Fruit fly (Drosophila melanogaster): ENCODE measurements around the gene atk.

The atk gene

DNA sequence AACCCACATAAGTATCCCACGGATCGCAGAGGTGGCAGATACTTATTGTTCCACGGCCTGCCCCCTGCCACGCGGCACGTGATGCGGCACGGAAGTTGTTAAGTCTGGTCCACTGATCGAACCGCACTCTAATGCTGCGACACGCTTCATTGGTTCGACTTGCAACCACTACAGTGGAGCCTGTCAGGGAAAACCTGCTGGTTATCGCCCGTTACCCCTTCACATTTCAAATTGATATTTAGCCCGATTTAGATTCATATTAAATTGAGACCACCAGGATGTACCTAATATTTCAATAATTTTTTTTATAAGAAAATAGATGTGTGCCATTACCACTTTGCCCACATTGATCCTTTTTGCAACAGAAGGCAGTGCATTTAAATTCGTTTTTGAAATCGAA, 17.3 kb downstream of the atk start:
- peak; percentile 54; the same call in 1 of the 3 replicates for TF ChIP-seq CG8119 (GFP tag; IDR thresholded peaks at IDR 0.05)
- no peak for TF ChIP-seq topi (GFP tag; optimal IDR thresholded peaks at IDR 0.05)
- peak; percentile 18 for TF ChIP-seq acj6 (GFP tag; optimal IDR thresholded peaks at IDR 0.05)
- TF ChIP-seq CG3032 (tag; optimal IDR thresholded peaks at IDR 0.05): no peak
- TF ChIP-seq CG3919 (GFP tag; optimal IDR thresholded peaks at IDR 0.05): peak; percentile 3
- TF ChIP-seq net (GFP tag; optimal IDR thresholded peaks at IDR 0.05): peak; percentile 16
- TF ChIP-seq cyc (GFP tag; optimal IDR thresholded peaks at IDR 0.05): no peak
- TF ChIP-seq Ets96B (tag; optimal IDR thresholded peaks at IDR 0.05): no peak
- peak; percentile 56 for TF ChIP-seq CG32006 (GFP tag; optimal IDR thresholded peaks at IDR 0.05)
- TF ChIP-seq Eip78C (GFP tag): peak; percentile 13
- no peak for TF ChIP-seq fd85E (GFP tag; optimal IDR thresholded peaks at IDR 0.05)
- no peak for TF ChIP-seq Sox15 (GFP tag; optimal IDR thresholded peaks at IDR 0.05)
- TF ChIP-seq CG4318 (GFP tag; optimal IDR thresholded peaks at IDR 0.05): no peak
- TF ChIP-seq vri (GFP tag; optimal IDR thresholded peaks at IDR 0.05): no peak
- TF ChIP-seq salr (GFP tag; optimal IDR thresholded peaks at IDR 0.05): no peak
- TF ChIP-seq dsx (GFP tag; optimal IDR thresholded peaks at IDR 0.05; ENCODE audit: poor library complexity, severe bottlenecking): no peak
- TF ChIP-seq CG34406 (GFP tag; optimal IDR thresholded peaks at IDR 0.05): no peak
- peak; percentile 2 for TF ChIP-seq Sox102F (GFP tag; optimal IDR thresholded peaks at IDR 0.05)
- TF ChIP-seq ss (GFP tag; optimal IDR thresholded peaks at IDR 0.05): no peak
- no peak for TF ChIP-seq Hr38 (GFP tag; optimal IDR thresholded peaks at IDR 0.05)
- TF ChIP-seq lz (GFP tag; optimal IDR thresholded peaks at IDR 0.05): peak; percentile 31
- peak; percentile 4 for TF ChIP-seq esn (GFP tag; optimal IDR thresholded peaks at IDR 0.05)
- no peak for TF ChIP-seq CG10631 (GFP tag; optimal IDR thresholded peaks at IDR 0.05)
- TF ChIP-seq CG31627 (GFP tag; optimal IDR thresholded peaks at IDR 0.05): no peak
- TF ChIP-seq fkh (GFP tag; optimal IDR thresholded peaks at IDR 0.05): no peak
- TF ChIP-seq CG6792 (GFP tag; optimal IDR thresholded peaks at IDR 0.05): no peak
- no peak for TF ChIP-seq CG1621 (tag; optimal IDR thresholded peaks at IDR 0.05)
- no peak for TF ChIP-seq dac (GFP tag; optimal IDR thresholded peaks at IDR 0.05)
- no peak for TF ChIP-seq Eip93F (GFP tag; optimal IDR thresholded peaks at IDR 0.05)
- TF ChIP-seq CG16779 (tag; optimal IDR thresholded peaks at IDR 0.05): no peak
- TF ChIP-seq Hr4 (GFP tag; optimal IDR thresholded peaks at IDR 0.05): peak; percentile 52
- no peak for TF ChIP-seq spab (GFP tag; optimal IDR thresholded peaks at IDR 0.05)
- no peak for TF ChIP-seq Blimp-1 (GFP tag; optimal IDR thresholded peaks at IDR 0.05)
- no peak for TF ChIP-seq CG7368 (GFP tag; optimal IDR thresholded peaks at IDR 0.05)
- peak; percentile 48 for TF ChIP-seq svp (GFP tag)
- TF ChIP-seq Eip75B (GFP tag; optimal IDR thresholded peaks at IDR 0.05): peak; percentile 31
- TF ChIP-seq CG6276 (GFP tag; optimal IDR thresholded peaks at IDR 0.05): peak; percentile 28
- TF ChIP-seq CG6808 (GFP tag; optimal IDR thresholded peaks at IDR 0.05): no peak
- peak; percentile 56; the same call in 2 of the 3 replicates for TF ChIP-seq CG6163 (GFP tag; IDR thresholded peaks at IDR 0.05)
- TF ChIP-seq Hr39 (GFP tag; optimal IDR thresholded peaks at IDR 0.05): peak; percentile 18
- TF ChIP-seq CG11902 (GFP tag; optimal IDR thresholded peaks at IDR 0.05): no peak
- no peak for TF ChIP-seq CG8319 (GFP tag; optimal IDR thresholded peaks at IDR 0.05)
- TF ChIP-seq eg (GFP tag; IDR thresholded peaks at IDR 0.05): peak; percentile 46; the same call in 2 of the 3 replicates
- peak; percentile 45 for TF ChIP-seq CG15336 (GFP tag; IDR thresholded peaks at IDR 0.05)
- TF ChIP-seq CG9139 (GFP tag; optimal IDR thresholded peaks at IDR 0.05): no peak
- TF ChIP-seq CG10669 (GFP tag; optimal IDR thresholded peaks at IDR 0.05): no peak
- TF ChIP-seq CG11762 (GFP tag; optimal IDR thresholded peaks at IDR 0.05; ENCODE audit: insufficient read depth): no peak
- no peak for TF ChIP-seq CG8632 (GFP tag; optimal IDR thresholded peaks at IDR 0.05)
- TF ChIP-seq Smox (GFP tag; optimal IDR thresholded peaks at IDR 0.05): no peak
- TF ChIP-seq achi (GFP tag; optimal IDR thresholded peaks at IDR 0.05): no peak
- TF ChIP-seq Ets21C (GFP tag; optimal IDR thresholded peaks at IDR 0.05): no peak
- peak; percentile 52 for TF ChIP-seq pdm3 (GFP tag; optimal IDR thresholded peaks at IDR 0.05)
- no peak for TF ChIP-seq CG11294 (GFP tag; IDR thresholded peaks at IDR 0.05)
